Fruit fly (Drosophila melanogaster) Kc167 (cell line): Measurements from ENCODE around the gene MTF-1.

Experiments used
- Sin3A ChIP-seq: fragments of >200 bp; optimal IDR thresholded peaks from 2 replicates; lab custom pipeline; 2018; ENCODE audit warnings: missing external identifiers
- insv ChIP-seq: fragments of >200 bp; optimal IDR thresholded peaks from 3 replicates; lab custom pipeline; 2018; ENCODE audit warnings: missing external identifiers

DNA sequence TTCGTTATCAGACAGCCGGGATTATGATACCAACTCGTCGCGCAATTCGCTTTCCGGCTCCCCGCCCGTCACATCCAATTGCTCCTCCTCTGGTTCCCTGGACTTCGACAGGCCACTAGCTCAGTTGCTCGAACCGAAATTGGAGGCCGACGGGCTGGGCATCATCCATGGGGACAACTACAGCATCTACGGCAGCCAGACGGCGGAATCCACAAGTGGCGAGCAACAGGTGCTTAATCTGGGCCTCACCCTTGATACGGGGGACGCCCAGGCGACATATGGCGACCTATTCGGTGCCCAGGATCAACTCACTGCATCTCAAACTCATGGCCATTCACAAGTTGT, 468 bp downstream of the MTF-1 start:
- TF ChIP-seq insv (lab: Kevin White, UChicago) (no peak), Sin3A (lab: Kevin White, UChicago) (no peak)
